Worm (Caenorhabditis elegans) whole organism, L4 larva: Measurements from ENCODE around the gene flp-15.

Experiments used
- F10B5.3 ChIP-seq: sonication (generic microtip); optimal IDR thresholded peaks from 2 replicates; lab custom pipeline; 2016; ENCODE audit warnings: mild to moderate bottlenecking, missing genetic modification characterization, missing compliant biosample characterization
- T20F7.1 ChIP-seq: fragments of 200-800 bp; sonication (Bioruptor generic); optimal IDR thresholded peaks from 2 replicates; lab custom pipeline; 2018; ENCODE audit warnings: mild to moderate bottlenecking, missing genetic modification characterization, missing compliant biosample characterization
- Y75B8A.6 ChIP-seq: fragments of 200-800 bp; sonication (Bioruptor generic); IDR thresholded peaks from 2 replicates; pipeline ENCODE4 v1.3.6; 2022; ENCODE audit warnings: missing genetic modification reagents, missing genetic modification characterization, missing compliant biosample characterization
- aha-1 ChIP-seq: fragments of 150-350 bp; peaks from one replicate; lab custom pipeline; 2014; ENCODE audit warnings: missing biosample characterization, missing genetic modification characterization
- aly-2 ChIP-seq: sonication (generic microtip); optimal IDR thresholded peaks from 2 replicates; lab custom pipeline; 2018; ENCODE audit warnings: missing biosample characterization, missing genetic modification characterization
- arid-1 ChIP-seq: fragments of 200-800 bp; sonication (Bioruptor generic); conservative IDR thresholded peaks from 2 replicates; pipeline ENCODE4 v1.3.6; 2022; ENCODE audit warnings: missing genetic modification reagents, missing genetic modification characterization, missing compliant biosample characterization
- attf-4 ChIP-seq: sonication (generic microtip); optimal IDR thresholded peaks from 3 replicates; lab custom pipeline; 2017; ENCODE audit warnings: missing biosample characterization, missing genetic modification characterization
- ceh-28 ChIP-seq: fragments of 150-350 bp; optimal IDR thresholded peaks from 2 replicates; lab custom pipeline; 2014; ENCODE audit warnings: missing biosample characterization, missing genetic modification reagents, missing genetic modification characterization
- ceh-32 ChIP-seq: sonication (generic microtip); optimal IDR thresholded peaks from 2 replicates; lab custom pipeline; 2016; ENCODE audit warnings: mild to moderate bottlenecking, missing genetic modification characterization, missing compliant biosample characterization; ENCODE audit not compliant: poor library complexity
- ces-1 ChIP-seq: fragments of 150-350 bp; sonication (generic microtip); optimal IDR thresholded peaks from 4 replicates; lab custom pipeline; 2014; ENCODE audit warnings: missing biosample characterization, missing genetic modification reagents, missing genetic modification characterization
- daf-8 ChIP-seq: fragments of 200-800 bp; sonication (Bioruptor generic); IDR thresholded peaks from 2 replicates; pipeline ENCODE4 v1.3.6; 2022; ENCODE audit warnings: missing genetic modification characterization, missing compliant biosample characterization
- dmd-6 ChIP-seq: fragments of 200-800 bp; sonication (Bioruptor generic); IDR thresholded peaks from 2 replicates; pipeline ENCODE4 v1.3.6; 2022; ENCODE audit warnings: missing genetic modification reagents, missing genetic modification characterization, missing compliant biosample characterization
- dmd-9 ChIP-seq: fragments of 200-800 bp; sonication (Bioruptor generic); IDR thresholded peaks from 2 replicates; pipeline ENCODE4 v1.3.6; 2022; ENCODE audit warnings: missing genetic modification reagents, missing genetic modification characterization, missing compliant biosample characterization
- duxl-1 ChIP-seq: sonication (generic microtip); optimal IDR thresholded peaks from 2 replicates; lab custom pipeline; 2016; ENCODE audit warnings: mild to moderate bottlenecking, missing genetic modification characterization, moderate library complexity, missing compliant biosample characterization; ENCODE audit not compliant: poor library complexity
- egl-43 ChIP-seq: fragments of 200-800 bp; sonication (Bioruptor generic); IDR thresholded peaks from 2 replicates; pipeline ENCODE4 v1.3.6; 2022; ENCODE audit warnings: missing genetic modification reagents, missing genetic modification characterization, missing compliant biosample characterization
- fkh-10 ChIP-seq: fragments of 150-350 bp; optimal IDR thresholded peaks from 2 replicates; lab custom pipeline; 2014; ENCODE audit warnings: missing biosample characterization, missing genetic modification reagents, missing genetic modification characterization
- hlh-30 ChIP-seq: sonication (generic microtip); optimal IDR thresholded peaks from 2 replicates; lab custom pipeline; 2017; ENCODE audit warnings: antibody characterized with exemption, mild to moderate bottlenecking, missing genetic modification characterization, missing compliant biosample characterization; ENCODE audit not compliant: insufficient read depth
- hmg-1.1 ChIP-seq: fragments of 200-800 bp; sonication (Bioruptor generic); IDR thresholded peaks from 2 replicates; pipeline ENCODE4 v1.3.6; 2022; ENCODE audit warnings: missing genetic modification reagents, missing genetic modification characterization, missing compliant biosample characterization
- lin-1 ChIP-seq: fragments of 200-800 bp; sonication (Bioruptor generic); IDR thresholded peaks from 2 replicates; pipeline ENCODE4 v1.3.6; 2022; ENCODE audit warnings: missing genetic modification reagents, missing genetic modification characterization, missing compliant biosample characterization
- lin-13 ChIP-seq: fragments of 150-350 bp; optimal IDR thresholded peaks from 2 replicates; lab custom pipeline; 2014; ENCODE audit warnings: missing biosample characterization, missing genetic modification reagents, missing genetic modification characterization
- lin-38 ChIP-seq: fragments of 200-800 bp; sonication (Bioruptor generic); IDR thresholded peaks from 2 replicates; pipeline ENCODE4 v1.3.6; 2022; ENCODE audit warnings: missing genetic modification reagents, missing genetic modification characterization, missing compliant biosample characterization
- lsy-2 ChIP-seq, 2 experiments: fragments of 150-350 bp in 1 of 2; sonication (generic microtip) in 1 of 2; optimal IDR thresholded peaks; 2 replicates each; lab custom pipeline; 2014 to 2017; ENCODE audit warnings: missing biosample characterization in 2 of 2, missing genetic modification characterization in 2 of 2
- mdl-1 ChIP-seq, 2 experiments: fragments of 150-350 bp in 1 of 2; sonication (generic microtip) in 1 of 2; optimal IDR thresholded peaks; 2 replicates each; lab custom pipeline; 2014 to 2017; ENCODE audit warnings: missing biosample characterization in 2 of 2, missing genetic modification characterization in 2 of 2
- mdt-29 ChIP-seq: fragments of 200-800 bp; sonication (Bioruptor generic); IDR thresholded peaks from 2 replicates; pipeline ENCODE4 v1.3.6; 2022; ENCODE audit warnings: missing genetic modification reagents, missing genetic modification characterization, missing compliant biosample characterization
- mep-1 ChIP-seq: fragments of 150-350 bp; sonication (generic microtip); optimal IDR thresholded peaks from 3 replicates; lab custom pipeline; 2014; ENCODE audit warnings: missing biosample characterization, missing genetic modification characterization
- mes-2 ChIP-seq: sonication (generic microtip); optimal IDR thresholded peaks from 2 replicates; lab custom pipeline; 2016; ENCODE audit warnings: missing genotype, mild to moderate bottlenecking, missing genetic modification characterization, missing compliant biosample characterization; ENCODE audit not compliant: poor library complexity, severe bottlenecking
- mxl-3 ChIP-seq: fragments of 200-800 bp; sonication (Bioruptor generic); optimal IDR thresholded peaks from 2 replicates; lab custom pipeline; 2018; ENCODE audit warnings: mild to moderate bottlenecking, missing genetic modification characterization, missing compliant biosample characterization
- nhr-102 ChIP-seq: sonication (generic microtip); optimal IDR thresholded peaks from 2 replicates; lab custom pipeline; 2016; ENCODE audit warnings: mild to moderate bottlenecking, missing genetic modification characterization, moderate library complexity, missing compliant biosample characterization
- nhr-111 ChIP-seq: fragments of 200-800 bp; sonication (Bioruptor generic); optimal IDR thresholded peaks from 2 replicates; lab custom pipeline; 2018; ENCODE audit warnings: mild to moderate bottlenecking, missing genetic modification characterization, missing compliant biosample characterization
- nhr-237 ChIP-seq: sonication (generic microtip); optimal IDR thresholded peaks from 2 replicates; lab custom pipeline; 2017; ENCODE audit warnings: missing biosample characterization, missing genetic modification characterization
- nhr-28 ChIP-seq: fragments of 150-350 bp; optimal IDR thresholded peaks from 2 replicates; lab custom pipeline; 2014; ENCODE audit warnings: missing biosample characterization, missing genetic modification characterization
- nhr-48 ChIP-seq: sonication (generic microtip); optimal IDR thresholded peaks from 2 replicates; lab custom pipeline; 2016; ENCODE audit warnings: mild to moderate bottlenecking, missing genetic modification characterization, missing compliant biosample characterization
- nhr-6 ChIP-seq: fragments of 150-350 bp; optimal IDR thresholded peaks from 2 replicates; lab custom pipeline; 2014; ENCODE audit warnings: missing biosample characterization, missing genetic modification characterization
- nhr-77 ChIP-seq: fragments of 150-350 bp; optimal IDR thresholded peaks from 2 replicates; lab custom pipeline; 2014; ENCODE audit warnings: missing biosample characterization, missing genetic modification characterization
- pha-4 ChIP-seq, 2 experiments: fragments of 150-350 bp in 1 of 2; fragments of 200-800 bp in 1 of 2; sonication (Bioruptor generic) in 1 of 2; IDR thresholded peaks in 1 of 2; optimal IDR thresholded peaks in 1 of 2; 2 replicates each; pipeline versions ENCODE4 v1.3.6 to Lab custom; 2014 to 2022; ENCODE audit warnings: missing genetic modification characterization in 2 of 2, missing genetic modification reagents in 2 of 2, missing biosample characterization in 1 of 2, missing compliant biosample characterization in 1 of 2
- php-3 ChIP-seq: fragments of 200-800 bp; sonication (Bioruptor generic); IDR thresholded peaks from 2 replicates; pipeline ENCODE4 v1.3.6; 2022; ENCODE audit warnings: missing genetic modification reagents, missing genetic modification characterization, missing compliant biosample characterization
- pqm-1 ChIP-seq: sonication (generic microtip); optimal IDR thresholded peaks from 2 replicates; lab custom pipeline; 2017; ENCODE audit warnings: missing biosample characterization, missing genetic modification characterization
- rbr-2 ChIP-seq: sonication (generic microtip); optimal IDR thresholded peaks from 2 replicates; lab custom pipeline; 2016; ENCODE audit warnings: missing genotype, missing genetic modification characterization, missing compliant biosample characterization
- sdz-12 ChIP-seq: fragments of 200-800 bp; sonication (Bioruptor generic); optimal IDR thresholded peaks from 2 replicates; lab custom pipeline; 2018; ENCODE audit warnings: mild to moderate bottlenecking, missing genetic modification characterization, missing compliant biosample characterization
- skn-1 ChIP-seq: fragments of 150-350 bp; optimal IDR thresholded peaks from 2 replicates; lab custom pipeline; 2014; ENCODE audit warnings: missing biosample characterization, missing genetic modification characterization
- snpc-4 ChIP-seq: fragments of 150-350 bp; optimal IDR thresholded peaks from 2 replicates; lab custom pipeline; 2014; ENCODE audit warnings: missing biosample characterization, missing genetic modification characterization
- spr-1 ChIP-seq: sonication (generic microtip); optimal IDR thresholded peaks from 2 replicates; lab custom pipeline; 2016; ENCODE audit warnings: mild to moderate bottlenecking, missing genetic modification characterization, missing compliant biosample characterization
- tra-1 ChIP-seq: fragments of 200-800 bp; sonication (Bioruptor generic); IDR thresholded peaks from 2 replicates; pipeline ENCODE4 v1.3.6; 2022; ENCODE audit warnings: missing genetic modification reagents, missing genetic modification characterization, missing compliant biosample characterization
- unc-130 ChIP-seq: sonication (generic microtip); optimal IDR thresholded peaks from 2 replicates; lab custom pipeline; 2016; ENCODE audit warnings: missing genetic modification reagents, missing genetic modification characterization, missing compliant biosample characterization

Gene flp-15

ce11 chrIII:13694048-13694447 lies 26.4 kb upstream of the flp-15 start (continued):
- TF ChIP-seq nhr-48: peak; percentile 60
- no peak for TF ChIP-seq ceh-28
- peak; percentile 61 for TF ChIP-seq nhr-6 (tag; lab: Kevin White, UChicago)
- no peak for TF ChIP-seq nhr-111 (GFP tag; lab: Kevin White, UChicago)
- TF ChIP-seq ceh-32 (tag; lab: Kevin White, UChicago): no peak
- peak; percentile 28 for TF ChIP-seq nhr-102 (tag; lab: Kevin White, UChicago)
- TF ChIP-seq fkh-10 (GFP tag; lab: Kevin White, UChicago): no peak
- TF ChIP-seq arid-1 (GFP tag; lab: Robert Waterston, UW): no peak; the same call in 1 of the 2 replicates
- peak; percentile 77 for TF ChIP-seq mxl-3 (GFP tag; lab: Kevin White, UChicago)
- TF ChIP-seq rbr-2: peak; percentile 15
- TF ChIP-seq mep-1 (tag; lab: Kevin White, UChicago): peak; percentile 47
- TF ChIP-seq mdl-1 (tag; optimal IDR thresholded peaks at IDR 0.05; lab: Kevin White, UChicago): peak in 1 of 2 experiments; percentile 76
- no peak for TF ChIP-seq nhr-237 (tag; lab: Kevin White, UChicago)
- peak; percentile 37 for TF ChIP-seq spr-1 (tag; lab: Kevin White, UChicago)
- no peak for TF ChIP-seq ces-1
- TF ChIP-seq dmd-6 (GFP tag; lab: Robert Waterston, UW): peak; percentile 69
- peak; percentile 75 for TF ChIP-seq mdt-29
- TF ChIP-seq mes-2 (tag; lab: Kevin White, UChicago): peak; percentile 55
- peak; percentile 46 for TF ChIP-seq lin-38 (GFP tag; lab: Robert Waterston, UW)
- TF ChIP-seq pqm-1: peak; percentile 48
- peak in 1 of 2 experiments; percentile 54 for TF ChIP-seq lsy-2 (tag; optimal IDR thresholded peaks at IDR 0.05; lab: Kevin White, UChicago)
- no peak for TF ChIP-seq attf-4 (tag; lab: Kevin White, UChicago)
- TF ChIP-seq lin-13: peak; percentile 66
- no peak for TF ChIP-seq lin-1 (GFP tag; lab: Robert Waterston, UW)
- TF ChIP-seq pha-4 (GFP tag; IDR thresholded peaks at IDR 0.05; lab: Robert Waterston, UW): 0 out of 2 replicates have a peak, but pooled peaks have one; percentile 40
- peak; percentile 36 for TF ChIP-seq pha-4 (tag; optimal IDR thresholded peaks at IDR 0.05; lab: Kevin White, UChicago)
- no peak for TF ChIP-seq egl-43
- TF ChIP-seq daf-8: no peak
- TF ChIP-seq nhr-77: peak; percentile 82
- 0 out of 2 replicates have a peak, but pooled peaks have one; percentile 52 for TF ChIP-seq tra-1
- TF ChIP-seq unc-130: peak; percentile 20
- TF ChIP-seq php-3 (GFP tag; lab: Robert Waterston, UW): 0 out of 2 replicates have a peak, but pooled peaks have one; percentile 45
- TF ChIP-seq nhr-28 (tag; lab: Kevin White, UChicago): peak; percentile 75
- no peak for TF ChIP-seq duxl-1 (tag; lab: Kevin White, UChicago)
- peak; percentile 62 for TF ChIP-seq T20F7.1 (GFP tag; lab: Kevin White, UChicago)
- TF ChIP-seq aly-2: no peak
- no peak for TF ChIP-seq skn-1
- TF ChIP-seq dmd-9 (GFP tag; lab: Robert Waterston, UW): no peak
- peak; percentile 83 for TF ChIP-seq hlh-30
- peak; percentile 40 for TF ChIP-seq aha-1 (tag; lab: Kevin White, UChicago)
- TF ChIP-seq F10B5.3 (tag; lab: Kevin White, UChicago): no peak
- TF ChIP-seq snpc-4 (tag; lab: Kevin White, UChicago): no peak
- TF ChIP-seq hmg-1.1 (GFP tag; lab: Robert Waterston, UW): peak; percentile 35; the same call in 1 of the 2 replicates
- TF ChIP-seq sdz-12 (GFP tag; lab: Kevin White, UChicago): no peak
- TF ChIP-seq Y75B8A.6 (GFP tag; lab: Robert Waterston, UW): no peak
